Fruit fly (Drosophila melanogaster) whole organism, pupa: ENCODE measurements around the gene Pburs.

Experiments used
- CG34367 ChIP-seq: fragments of 200-800 bp; sonication (Bioruptor generic); optimal IDR thresholded peaks from 2 replicates; lab custom pipeline; 2018; ENCODE audit warnings: missing biosample characterization, mild to moderate bottlenecking, missing genetic modification characterization
- CG8301 ChIP-seq: fragments of 200-800 bp; sonication (Bioruptor generic); optimal IDR thresholded peaks from 2 replicates; lab custom pipeline; 2018; ENCODE audit warnings: missing biosample characterization, mild to moderate bottlenecking, missing genetic modification characterization
- CG9948 ChIP-seq: fragments of 200-800 bp; sonication (Bioruptor generic); optimal IDR thresholded peaks from 2 replicates; lab custom pipeline; 2018; ENCODE audit warnings: missing biosample characterization, mild to moderate bottlenecking, missing genetic modification characterization, moderate library complexity
- EcR ChIP-seq: fragments of 200-800 bp; sonication (Bioruptor generic); optimal IDR thresholded peaks from 3 replicates; lab custom pipeline; 2019; ENCODE audit warnings: missing biosample characterization, missing genetic modification characterization, mild to moderate bottlenecking, moderate library complexity, missing genetic modification reagents
- Pif1A ChIP-seq: fragments of 200-800 bp; sonication (Bioruptor generic); optimal IDR thresholded peaks from 3 replicates; lab custom pipeline; 2016; ENCODE audit warnings: missing biosample characterization, missing genetic modification characterization
- fd96Ca ChIP-seq: fragments of 200-800 bp; sonication (Bioruptor generic); IDR thresholded peaks from 3 replicates; pipeline ENCODE4 v1.3.6; 2022; ENCODE audit warnings: missing biosample characterization, missing genetic modification characterization
- gl ChIP-seq: fragments of 200-800 bp; sonication (Bioruptor generic); optimal IDR thresholded peaks from 2 replicates; lab custom pipeline; 2018; ENCODE audit warnings: missing biosample characterization, mild to moderate bottlenecking, missing genetic modification characterization

DNA sequence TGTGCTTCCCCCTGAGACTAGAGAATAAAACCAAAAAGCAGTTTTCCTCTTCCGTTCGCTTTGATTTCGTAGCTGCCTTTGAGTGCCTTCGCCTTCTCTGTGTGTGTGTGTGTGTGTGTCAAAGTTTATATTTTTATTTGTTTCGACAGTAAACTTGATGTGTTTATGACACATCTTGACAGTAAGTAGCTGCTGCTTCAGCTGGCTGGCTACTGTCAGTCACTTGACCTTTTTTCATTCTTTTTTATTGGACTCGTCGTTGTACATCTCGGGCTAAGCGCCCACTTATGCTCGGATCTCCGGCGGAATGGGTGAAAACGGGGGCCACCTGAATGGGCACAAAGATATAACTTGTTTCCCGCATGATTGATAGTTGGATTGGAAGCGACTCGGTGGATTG lies 39.7 kb upstream of the Pburs start:
- TF ChIP-seq CG9948 (tag; lab: Kevin White, UChicago) (no peak), CG34367 (tag; lab: Kevin White, UChicago) (no peak), CG8301 (tag; lab: Kevin White, UChicago) (no peak), EcR (GFP tag; lab: Kevin White, UChicago) (no peak), Pif1A (GFP tag; lab: Kevin White, UChicago) (no peak), fd96Ca (no peak), gl (no peak)
